Worm (Caenorhabditis elegans): ENCODE data around the gene F37C12.18.

DNA sequence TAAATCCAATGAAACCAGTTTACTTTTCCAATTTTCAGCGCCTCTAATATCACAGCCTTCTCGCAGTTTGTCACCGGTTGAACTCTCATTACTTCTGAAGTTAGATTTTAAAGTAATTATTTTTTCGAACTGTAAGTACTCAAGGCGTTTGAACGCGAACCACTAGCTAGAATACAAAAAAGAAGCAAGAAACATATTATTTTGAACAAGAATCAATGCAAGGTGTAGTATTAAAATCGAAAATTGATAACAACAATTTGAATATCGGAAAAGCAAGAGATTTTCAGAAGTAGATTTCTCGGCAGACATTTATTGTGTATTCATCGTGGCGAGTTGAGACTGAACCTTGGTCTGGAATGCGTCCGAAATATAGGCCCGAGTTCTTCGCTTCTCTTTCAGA, 2.7 kb upstream of the F37C12.18 start, which contains the start of gene exos-9:
- TF ChIP-seq nhr-23 (tag; optimal IDR thresholded peaks at IDR 0.05) = no peak
- TF ChIP-seq nhr-21 (tag; optimal IDR thresholded peaks at IDR 0.05) = no peak
- peak; percentile 8 for TF ChIP-seq ama-1 (optimal IDR thresholded peaks at IDR 0.05)
- no peak for TF ChIP-seq ztf-11 (tag; optimal IDR thresholded peaks at IDR 0.05)
- TF ChIP-seq elt-1 (tag; optimal IDR thresholded peaks at IDR 0.05) = no peak
- TF ChIP-seq nhr-77 (tag; optimal IDR thresholded peaks at IDR 0.05) = no peak
